Worm (Caenorhabditis elegans) whole organism, L4 larva: Measurements from ENCODE around the gene C18G1.9.

Experiments
- T26A8.4 ChIP-seq: fragments of 200-800 bp; sonication (Bioruptor generic); IDR thresholded peaks from 2 replicates; pipeline ENCODE4 v1.3.6; 2022; ENCODE audit warnings: missing genetic modification characterization, missing compliant biosample characterization
- dmd-9 ChIP-seq: fragments of 200-800 bp; sonication (Bioruptor generic); IDR thresholded peaks from 2 replicates; pipeline ENCODE4 v1.3.6; 2022; ENCODE audit warnings: missing genetic modification reagents, missing genetic modification characterization, missing compliant biosample characterization
- egl-27 ChIP-seq: sonication (generic microtip); optimal IDR thresholded peaks from 3 replicates; lab custom pipeline; 2017; ENCODE audit warnings: missing biosample characterization, missing genetic modification reagents, missing genetic modification characterization
- fkh-10 ChIP-seq: fragments of 150-350 bp; optimal IDR thresholded peaks from 2 replicates; lab custom pipeline; 2014; ENCODE audit warnings: missing biosample characterization, missing genetic modification reagents, missing genetic modification characterization
- lsy-2 ChIP-seq, 2 experiments: fragments of 150-350 bp in 1 of 2; sonication (generic microtip) in 1 of 2; optimal IDR thresholded peaks; 2 replicates each; lab custom pipeline; 2014 to 2017; ENCODE audit warnings: missing biosample characterization in 2 of 2, missing genetic modification characterization in 2 of 2
- nhr-77 ChIP-seq: fragments of 150-350 bp; optimal IDR thresholded peaks from 2 replicates; lab custom pipeline; 2014; ENCODE audit warnings: missing biosample characterization, missing genetic modification characterization
- saeg-2 ChIP-seq: fragments of 200-800 bp; sonication (Bioruptor generic); IDR thresholded peaks from 2 replicates; pipeline ENCODE4 v1.3.6; 2022; ENCODE audit warnings: missing genetic modification reagents, missing genetic modification characterization, missing compliant biosample characterization
- unc-39 ChIP-seq: sonication (generic microtip); optimal IDR thresholded peaks from 2 replicates; lab custom pipeline; 2017; ENCODE audit warnings: missing biosample characterization, missing genetic modification characterization

DNA sequence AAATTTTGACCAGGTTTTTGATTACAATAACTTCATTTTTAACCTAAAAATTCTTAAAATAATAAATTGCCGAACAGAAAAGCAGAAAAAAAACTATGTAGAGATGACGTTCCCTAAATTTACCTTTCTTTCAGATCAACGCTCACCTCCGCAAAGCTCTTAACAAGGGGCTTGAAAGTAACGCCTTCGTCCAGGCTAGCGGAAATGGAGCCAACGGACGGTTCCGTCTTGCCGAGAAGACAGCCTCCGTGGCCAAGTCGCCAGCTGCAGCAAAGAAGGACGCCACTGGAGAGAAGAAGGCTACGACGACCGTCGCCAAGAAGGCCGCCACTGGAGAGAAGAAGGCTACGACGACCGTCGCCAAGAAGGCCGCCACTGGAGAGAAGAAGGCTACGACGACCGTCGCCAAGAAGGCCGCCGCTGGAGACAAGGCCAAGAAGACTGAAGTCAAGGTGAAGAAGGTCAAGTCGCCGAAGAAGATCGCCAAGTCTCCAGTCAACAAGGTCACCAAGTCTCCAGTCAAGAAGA is 14.8 kb downstream of the C18G1.9 start:
- TF ChIP-seq dmd-9 (GFP tag; lab: Robert Waterston, UW) (no peak), unc-39 (tag; lab: Kevin White, UChicago) (no peak), egl-27 (tag; lab: Kevin White, UChicago) (no peak), T26A8.4 (GFP tag; lab: Robert Waterston, UW) (no peak), lsy-2 (tag; optimal IDR thresholded peaks at IDR 0.05; lab: Kevin White, UChicago) (no peak), nhr-77 (tag; lab: Kevin White, UChicago) (no peak), saeg-2 (GFP tag; lab: Robert Waterston, UW) (no peak), fkh-10 (no peak)
